Comparison of ENCODE assay signal across 2 fruit fly cellular contexts in the genomic region with DNA sequence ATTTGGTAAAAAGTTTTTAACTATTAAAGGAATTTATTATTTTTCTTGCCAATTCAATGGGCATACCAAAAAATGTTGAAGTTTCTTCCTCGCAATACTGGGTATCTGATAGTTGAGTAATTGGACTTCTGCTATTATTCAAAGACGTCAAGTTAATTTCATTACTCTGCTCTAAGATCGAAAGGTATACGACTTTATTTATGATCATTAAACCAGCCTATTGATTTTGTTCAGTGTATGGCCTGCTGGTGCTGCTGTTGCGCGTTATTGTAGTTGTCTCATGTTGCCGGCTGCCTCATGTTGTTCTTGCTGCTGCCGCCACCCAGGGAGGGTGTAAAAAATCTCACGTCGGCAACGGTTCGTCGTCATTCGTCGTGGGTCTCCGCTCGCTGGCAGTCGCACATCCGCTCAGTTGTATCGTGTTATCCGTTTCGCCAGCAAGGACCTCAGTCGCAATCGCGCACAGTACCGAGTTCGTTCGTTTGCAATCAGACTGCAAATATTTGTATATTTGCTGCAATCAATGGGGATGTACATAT.
TF ChIP-seq lines count a peak whose summit lies in the region.

A gene (plus strand): TSS at position 371 of the 539 bp plus-strand sequence.

TF ChIP-seq in whole organism, embryonic, 481 proteins besides CTCF, POLR2A, EP300 and RAD21 (continued from another document and continues in another):
- TF ChIP-seq grau (tag; optimal IDR thresholded peaks at IDR 0.05; lab: Kevin White, UChicago) (peak; percentile 61), NK7.1 (GFP tag; optimal IDR thresholded peaks at IDR 0.05; lab: Kevin White, UChicago) (peak; percentile 31), insv (GFP tag; optimal IDR thresholded peaks at IDR 0.05; lab: Kevin White, UChicago) (no peak), CG2875 (GFP tag; optimal IDR thresholded peaks at IDR 0.05; lab: Kevin White, UChicago) (peak; percentile 21), ham (GFP tag; IDR thresholded peaks at IDR 0.05; lab: Robert Waterston, UW) (no peak), CG3847 (GFP tag; IDR thresholded peaks at IDR 0.05; lab: Robert Waterston, UW) (no peak), Deaf1 (tag; optimal IDR thresholded peaks at IDR 0.05; lab: Kevin White, UChicago) (peak; percentile 97), CG7839 (tag; optimal IDR thresholded peaks at IDR 0.05; lab: Kevin White, UChicago) (peak; percentile 68), Bteb2 (GFP tag; optimal IDR thresholded peaks at IDR 0.05; lab: Kevin White, UChicago) (peak; percentile 49), CG42726 (GFP tag; IDR thresholded peaks at IDR 0.05; lab: Robert Waterston, UW; ENCODE audit: partially characterized antibody) (no peak), CG16863 (GFP tag; optimal IDR thresholded peaks at IDR 0.05; lab: Kevin White, UChicago) (peak; percentile 51), Meics (GFP tag; optimal IDR thresholded peaks at IDR 0.05; lab: Kevin White, UChicago) (peak; percentile 50), crol (GFP tag; IDR thresholded peaks at IDR 0.05; lab: Robert Waterston, UW) (no peak), tin (GFP tag; optimal IDR thresholded peaks at IDR 0.05; lab: Kevin White, UChicago) (peak; percentile 28), fru (optimal IDR thresholded peaks at IDR 0.05; lab: Kevin White, UChicago) (no peak), seq (GFP tag; IDR thresholded peaks at IDR 0.05; lab: Robert Waterston, UW) (peak; percentile 17; the same call in 1 of the 2 replicates), pita (GFP tag; optimal IDR thresholded peaks at IDR 0.05; lab: Kevin White, UChicago) (no peak), CG17829 (tag; optimal IDR thresholded peaks at IDR 0.05; lab: Kevin White, UChicago) (peak; percentile 51), NC2α (GFP tag; optimal IDR thresholded peaks at IDR 0.05; lab: Kevin White, UChicago) (peak; percentile 24), Dek (tag; optimal IDR thresholded peaks at IDR 0.05; lab: Kevin White, UChicago) (peak; percentile 20), cwo (GFP tag; optimal IDR thresholded peaks at IDR 0.05; lab: Kevin White, UChicago) (peak; percentile 41), CG12155 (GFP tag; optimal IDR thresholded peaks at IDR 0.05; lab: Kevin White, UChicago) (no peak), gro (GFP tag; optimal IDR thresholded peaks at IDR 0.05; lab: Kevin White, UChicago) (no peak), CG3281 (GFP tag; optimal IDR thresholded peaks at IDR 0.05; lab: Kevin White, UChicago) (no peak), slp2 (GFP tag; optimal IDR thresholded peaks at IDR 0.05; lab: Kevin White, UChicago) (peak; percentile 54), CG6254 (GFP tag; optimal IDR thresholded peaks at IDR 0.05; lab: Kevin White, UChicago) (peak; percentile 40), dpn (GFP tag; optimal IDR thresholded peaks at IDR 0.05; lab: Kevin White, UChicago) (peak; percentile 27 to 47), Sry-β (GFP tag; optimal IDR thresholded peaks at IDR 0.05; lab: Kevin White, UChicago) (no peak), CG7928 (GFP tag; optimal IDR thresholded peaks at IDR 0.05; lab: Kevin White, UChicago) (no peak), btn (GFP tag; optimal IDR thresholded peaks at IDR 0.05; lab: Kevin White, UChicago) (peak; percentile 22), chif (GFP tag; optimal IDR thresholded peaks at IDR 0.05; lab: Kevin White, UChicago) (peak; percentile 20 to 66), CG30020 (tag; optimal IDR thresholded peaks at IDR 0.05; lab: Kevin White, UChicago) (no peak), CHES-1-like (GFP tag; optimal IDR thresholded peaks at IDR 0.05; lab: Kevin White, UChicago) (no peak), dmrt11E (tag; optimal IDR thresholded peaks at IDR 0.05; lab: Kevin White, UChicago) (peak; percentile 66), CG13424 (tag; optimal IDR thresholded peaks at IDR 0.05; lab: Kevin White, UChicago) (peak; percentile 54), CG14965 (GFP tag; optimal IDR thresholded peaks at IDR 0.05; lab: Kevin White, UChicago; ENCODE audit: borderline replicate concordance) (no peak), sisA (GFP tag; IDR thresholded peaks at IDR 0.05; lab: Robert Waterston, UW) (0 out of 2 replicates have a peak, but pooled peaks have one; percentile 25), onecut (GFP tag; IDR thresholded peaks at IDR 0.05; lab: Robert Waterston, UW) (no peak), Rfx (GFP tag; IDR thresholded peaks at IDR 0.05; lab: Robert Waterston, UW) (peak; percentile 24; the same call in 1 of the 2 replicates), sc (optimal IDR thresholded peaks at IDR 0.05; lab: Kevin White, UChicago) (no peak), sc (GFP tag; optimal IDR thresholded peaks at IDR 0.05; lab: Kevin White, UChicago) (peak; percentile 39), caup (GFP tag; optimal IDR thresholded peaks at IDR 0.05; lab: Kevin White, UChicago; ENCODE audit: severe bottlenecking) (peak; percentile 26), CG2678 (tag; optimal IDR thresholded peaks at IDR 0.05; lab: Kevin White, UChicago) (no peak), h (optimal IDR thresholded peaks at IDR 0.05; lab: Kevin White, UChicago) (no peak), ci (GFP tag; IDR thresholded peaks at IDR 0.05; lab: Robert Waterston, UW) (peak; percentile 61; the same call in 1 of the 3 replicates), twi (tag; optimal IDR thresholded peaks at IDR 0.05; lab: Kevin White, UChicago) (peak; percentile 33), CG3163 (GFP tag; optimal IDR thresholded peaks at IDR 0.05; lab: Kevin White, UChicago) (no peak), bsh (GFP tag; optimal IDR thresholded peaks at IDR 0.05; lab: Kevin White, UChicago) (peak in 1 of 2 experiments; percentile 66), CG8089 (GFP tag; optimal IDR thresholded peaks at IDR 0.05; lab: Kevin White, UChicago) (peak; percentile 51), Chrac-16 (GFP tag; optimal IDR thresholded peaks at IDR 0.05; lab: Kevin White, UChicago) (peak; percentile 24), CG8359 (GFP tag; optimal IDR thresholded peaks at IDR 0.05; lab: Kevin White, UChicago; ENCODE audit: borderline replicate concordance) (no peak), MESR4 (GFP tag; optimal IDR thresholded peaks at IDR 0.05; lab: Kevin White, UChicago) (peak; percentile 17), fd64A (GFP tag; optimal IDR thresholded peaks at IDR 0.05; lab: Kevin White, UChicago) (no peak), PHDP (tag; optimal IDR thresholded peaks at IDR 0.05; lab: Kevin White, UChicago) (peak; percentile 55), CG10979 (tag; optimal IDR thresholded peaks at IDR 0.05; lab: Kevin White, UChicago) (peak; percentile 74), CG4854 (GFP tag; optimal IDR thresholded peaks at IDR 0.05; lab: Kevin White, UChicago) (no peak), CG34376 (GFP tag; optimal IDR thresholded peaks at IDR 0.05; lab: Kevin White, UChicago) (no peak), CG4730 (GFP tag; IDR thresholded peaks at IDR 0.05; lab: Robert Waterston, UW) (no peak), repo (GFP tag; optimal IDR thresholded peaks at IDR 0.05; lab: Kevin White, UChicago) (peak; percentile 6), CG4707 (GFP tag; optimal IDR thresholded peaks at IDR 0.05; lab: Kevin White, UChicago) (no peak), CG12236 (GFP tag; optimal IDR thresholded peaks at IDR 0.05; lab: Kevin White, UChicago) (no peak), Dp (GFP tag; optimal IDR thresholded peaks at IDR 0.05; lab: Kevin White, UChicago) (no peak)

TF ChIP-seq in whole organism, prepupa, 60 proteins besides CTCF, POLR2A, EP300 and RAD21 (continued from another document):
- TF ChIP-seq dsx (GFP tag; optimal IDR thresholded peaks at IDR 0.05; lab: Kevin White, UChicago; ENCODE audit: poor library complexity, severe bottlenecking) (no peak), net (GFP tag; optimal IDR thresholded peaks at IDR 0.05; lab: Kevin White, UChicago) (no peak), Ets96B (tag; optimal IDR thresholded peaks at IDR 0.05; lab: Kevin White, UChicago) (peak; percentile 31), spab (GFP tag; optimal IDR thresholded peaks at IDR 0.05; lab: Kevin White, UChicago) (peak; percentile 6), Sox15 (GFP tag; optimal IDR thresholded peaks at IDR 0.05; lab: Kevin White, UChicago) (no peak), acj6 (GFP tag; optimal IDR thresholded peaks at IDR 0.05; lab: Kevin White, UChicago) (peak; percentile 13), Smox (GFP tag; optimal IDR thresholded peaks at IDR 0.05; lab: Kevin White, UChicago) (peak; percentile 41), achi (GFP tag; optimal IDR thresholded peaks at IDR 0.05; lab: Kevin White, UChicago) (no peak), CG1621 (tag; optimal IDR thresholded peaks at IDR 0.05; lab: Kevin White, UChicago) (no peak), CG11902 (GFP tag; optimal IDR thresholded peaks at IDR 0.05; lab: Kevin White, UChicago) (no peak), CG6276 (GFP tag; optimal IDR thresholded peaks at IDR 0.05; lab: Kevin White, UChicago) (peak; percentile 47), salr (GFP tag; optimal IDR thresholded peaks at IDR 0.05; lab: Kevin White, UChicago) (peak in 1 of 2 experiments; percentile 46), vri (GFP tag; optimal IDR thresholded peaks at IDR 0.05; lab: Kevin White, UChicago) (no peak), eg (GFP tag; IDR thresholded peaks at IDR 0.05; lab: Robert Waterston, UW) (peak; percentile 43; the same call in 1 of the 3 replicates), fd85E (GFP tag; optimal IDR thresholded peaks at IDR 0.05; lab: Kevin White, UChicago) (no peak), Hr4 (GFP tag; optimal IDR thresholded peaks at IDR 0.05; lab: Kevin White, UChicago) (peak; percentile 46), Blimp-1 (GFP tag; optimal IDR thresholded peaks at IDR 0.05; lab: Kevin White, UChicago) (no peak), CG6163 (GFP tag; IDR thresholded peaks at IDR 0.05; lab: Robert Waterston, UW) (peak; percentile 52; the same call in 1 of the 3 replicates), CG7368 (GFP tag; optimal IDR thresholded peaks at IDR 0.05; lab: Kevin White, UChicago) (no peak), CG31627 (GFP tag; optimal IDR thresholded peaks at IDR 0.05; lab: Kevin White, UChicago) (peak; percentile 27), Sox14 (GFP tag; optimal IDR thresholded peaks at IDR 0.05; lab: Kevin White, UChicago) (peak; percentile 23), CG10669 (GFP tag; optimal IDR thresholded peaks at IDR 0.05; lab: Kevin White, UChicago) (peak; percentile 43), Sox102F (GFP tag; optimal IDR thresholded peaks at IDR 0.05; lab: Kevin White, UChicago) (no peak), CG8119 (GFP tag; IDR thresholded peaks at IDR 0.05; lab: Robert Waterston, UW) (0 out of 3 replicates have a peak, but pooled peaks have one; percentile 16), esn (GFP tag; optimal IDR thresholded peaks at IDR 0.05; lab: Kevin White, UChicago) (peak; percentile 35), fd59A (GFP tag; optimal IDR thresholded peaks at IDR 0.05; lab: Kevin White, UChicago) (no peak), CG4318 (GFP tag; optimal IDR thresholded peaks at IDR 0.05; lab: Kevin White, UChicago) (no peak), CG8632 (GFP tag; optimal IDR thresholded peaks at IDR 0.05; lab: Kevin White, UChicago) (no peak), fkh (GFP tag; optimal IDR thresholded peaks at IDR 0.05; lab: Kevin White, UChicago) (no peak), Lpt (GFP tag; optimal IDR thresholded peaks at IDR 0.05; lab: Kevin White, UChicago) (peak; percentile 30), CG3919 (GFP tag; optimal IDR thresholded peaks at IDR 0.05; lab: Kevin White, UChicago) (peak; percentile 14), CG6792 (GFP tag; optimal IDR thresholded peaks at IDR 0.05; lab: Kevin White, UChicago) (no peak), CG8319 (GFP tag; optimal IDR thresholded peaks at IDR 0.05; lab: Kevin White, UChicago) (no peak), ss (GFP tag; optimal IDR thresholded peaks at IDR 0.05; lab: Kevin White, UChicago) (no peak), CG15336 (GFP tag; IDR thresholded peaks at IDR 0.05; lab: Robert Waterston, UW) (peak; percentile 51; the same call in 1 of the 2 replicates), Ets21C (GFP tag; optimal IDR thresholded peaks at IDR 0.05; lab: Kevin White, UChicago) (no peak), topi (GFP tag; optimal IDR thresholded peaks at IDR 0.05; lab: Kevin White, UChicago) (peak; percentile 56), CG6808 (GFP tag; optimal IDR thresholded peaks at IDR 0.05; lab: Kevin White, UChicago) (no peak)
